Worm (Caenorhabditis elegans) whole organism, late embryonic: Measurements from ENCODE around the gene klp-12.
"Not testable (repeated sequence)": the region's sequence is repeated elsewhere in the genome, so short reads cannot be mapped to it uniquely, and the experiment has no call there.

Source experiments
- K02D7.2 ChIP-seq: sonication (generic microtip); optimal IDR thresholded peaks from 2 replicates; lab custom pipeline; 2017; ENCODE audit warnings: mild to moderate bottlenecking, missing genetic modification characterization, missing compliant biosample characterization
- Y22D7AL.16 ChIP-seq: sonication (generic microtip); optimal IDR thresholded peaks from 2 replicates; lab custom pipeline; 2016; ENCODE audit warnings: missing genetic modification characterization, missing compliant biosample characterization
- ahr-1 ChIP-seq: sonication (generic microtip); optimal IDR thresholded peaks from 2 replicates; lab custom pipeline; 2016; ENCODE audit warnings: missing genetic modification characterization, missing compliant biosample characterization
- ama-1 ChIP-seq: fragments of 150-350 bp; optimal IDR thresholded peaks from 2 replicates; lab custom pipeline; 2014
- ceh-14 ChIP-seq: sonication (generic microtip); optimal IDR thresholded peaks from 2 replicates; lab custom pipeline; 2016; ENCODE audit warnings: missing genotype, missing genetic modification characterization, missing compliant biosample characterization
- ceh-18 ChIP-seq: sonication (generic microtip); optimal IDR thresholded peaks from 2 replicates; lab custom pipeline; 2016; ENCODE audit warnings: missing genetic modification characterization, missing compliant biosample characterization
- ceh-19 ChIP-seq: fragments of 200-800 bp; sonication (Bioruptor generic); optimal IDR thresholded peaks from 2 replicates; lab custom pipeline; 2018; ENCODE audit warnings: mild to moderate bottlenecking, missing genetic modification characterization, missing compliant biosample characterization
- ceh-2 ChIP-seq: sonication (generic microtip); optimal IDR thresholded peaks from 2 replicates; lab custom pipeline; 2016; ENCODE audit warnings: missing genotype, missing genetic modification characterization, missing compliant biosample characterization
- ceh-24 ChIP-seq: sonication (generic microtip); optimal IDR thresholded peaks from 2 replicates; lab custom pipeline; 2016; ENCODE audit warnings: mild to moderate bottlenecking, missing genetic modification characterization, missing compliant biosample characterization
- ceh-30 ChIP-seq: fragments of 150-350 bp; optimal IDR thresholded peaks from 2 replicates; lab custom pipeline; 2014; ENCODE audit warnings: missing biosample characterization, missing genetic modification characterization
- ceh-31 ChIP-seq: sonication (generic microtip); optimal IDR thresholded peaks from 2 replicates; lab custom pipeline; 2016; ENCODE audit warnings: missing genetic modification characterization, missing compliant biosample characterization
- ceh-45 ChIP-seq: fragments of 200-800 bp; sonication (Bioruptor generic); IDR thresholded peaks from 2 replicates; pipeline ENCODE4 v1.3.6; 2022; ENCODE audit warnings: missing genetic modification reagents, missing genetic modification characterization, missing compliant biosample characterization
- ceh-9 ChIP-seq: sonication (generic microtip); optimal IDR thresholded peaks from 2 replicates; lab custom pipeline; 2016; ENCODE audit warnings: mild to moderate bottlenecking, missing genetic modification characterization, inconsistent platforms, missing compliant biosample characterization
- che-1 ChIP-seq: sonication (generic microtip); optimal IDR thresholded peaks from 2 replicates; lab custom pipeline; 2016; ENCODE audit warnings: mild to moderate bottlenecking, missing genetic modification characterization, missing compliant biosample characterization
- elt-4 ChIP-seq: sonication (generic microtip); optimal IDR thresholded peaks from 2 replicates; lab custom pipeline; 2016; ENCODE audit warnings: missing genetic modification characterization, missing compliant biosample characterization
- fkh-6 ChIP-seq: sonication (generic microtip); optimal IDR thresholded peaks from 2 replicates; lab custom pipeline; 2016; ENCODE audit warnings: missing genetic modification characterization, missing compliant biosample characterization
- hlh-13 ChIP-seq: fragments of 200-800 bp; sonication (Bioruptor generic); optimal IDR thresholded peaks from 2 replicates; lab custom pipeline; 2018; ENCODE audit warnings: mild to moderate bottlenecking, missing genetic modification characterization, missing compliant biosample characterization
- hlh-30 ChIP-seq: sonication (generic microtip); optimal IDR thresholded peaks from 2 replicates; lab custom pipeline; 2017; ENCODE audit warnings: antibody characterized with exemption, missing genetic modification characterization, missing compliant biosample characterization; ENCODE audit not compliant: insufficient read depth
- hlh-6 ChIP-seq: sonication (generic microtip); optimal IDR thresholded peaks from 2 replicates; lab custom pipeline; 2016; ENCODE audit warnings: missing genotype, missing genetic modification characterization, missing compliant biosample characterization
- nfya-1 ChIP-seq: sonication (generic microtip); optimal IDR thresholded peaks from 2 replicates; lab custom pipeline; 2017; ENCODE audit warnings: missing genetic modification characterization, mild to moderate bottlenecking, missing compliant biosample characterization, antibody characterized with exemption, moderate library complexity
- odd-2 ChIP-seq: sonication (generic microtip); optimal IDR thresholded peaks from 2 replicates; lab custom pipeline; 2017; ENCODE audit warnings: antibody characterized with exemption, mild to moderate bottlenecking, missing genetic modification characterization, missing compliant biosample characterization
- pag-3 ChIP-seq: sonication (generic microtip); optimal IDR thresholded peaks from 2 replicates; lab custom pipeline; 2016; ENCODE audit warnings: missing compliant biosample characterization, missing genetic modification characterization, borderline replicate concordance
- pha-4 ChIP-seq: fragments of 150-350 bp; optimal IDR thresholded peaks from 2 replicates; lab custom pipeline; 2018; ENCODE audit warnings: missing biosample characterization, missing genetic modification reagents, missing genetic modification characterization
- pqm-1 ChIP-seq: sonication (generic microtip); optimal IDR thresholded peaks from 2 replicates; lab custom pipeline; 2016; ENCODE audit warnings: missing genetic modification characterization, missing compliant biosample characterization
- pros-1 ChIP-seq: fragments of 150-350 bp; optimal IDR thresholded peaks from 2 replicates; lab custom pipeline; 2014; ENCODE audit warnings: missing biosample characterization, missing genetic modification reagents, missing genetic modification characterization
- ref-2 ChIP-seq: sonication (generic microtip); optimal IDR thresholded peaks from 2 replicates; lab custom pipeline; 2016; ENCODE audit warnings: missing genetic modification characterization, missing compliant biosample characterization
- sox-2 ChIP-seq: fragments of 200-800 bp; sonication (Bioruptor generic); IDR thresholded peaks from 2 replicates; pipeline ENCODE4 v1.3.6; 2022; ENCODE audit warnings: missing genetic modification reagents, missing genetic modification characterization, missing compliant biosample characterization
- sox-4 ChIP-seq: sonication (generic microtip); optimal IDR thresholded peaks from 2 replicates; lab custom pipeline; 2017; ENCODE audit warnings: mild to moderate bottlenecking, missing genetic modification characterization, inconsistent platforms, missing compliant biosample characterization
- syd-9 ChIP-seq: sonication (generic microtip); optimal IDR thresholded peaks from 2 replicates; lab custom pipeline; 2016; ENCODE audit warnings: mild to moderate bottlenecking, missing genetic modification characterization, moderate library complexity, missing compliant biosample characterization
- tbx-2 ChIP-seq: sonication (generic microtip); optimal IDR thresholded peaks from 2 replicates; lab custom pipeline; 2016; ENCODE audit warnings: missing genetic modification characterization, missing compliant biosample characterization
- ttx-3 ChIP-seq: sonication (generic microtip); optimal IDR thresholded peaks from 2 replicates; lab custom pipeline; 2016; ENCODE audit warnings: missing genetic modification reagents, missing genetic modification characterization, missing compliant biosample characterization
- unc-3 ChIP-seq, 2 experiments: fragments of 200-800 bp in 1 of 2; sonication (Bioruptor generic) in 1 of 2; sonication (generic microtip) in 1 of 2; conservative IDR thresholded peaks in 1 of 2; optimal IDR thresholded peaks in 1 of 2; 2 replicates each; pipeline versions ENCODE4 v1.3.6 to Lab custom; 2016 to 2022; ENCODE audit warnings: missing compliant biosample characterization in 2 of 2, missing genetic modification characterization in 2 of 2, missing genetic modification reagents in 1 of 2
- zip-5 ChIP-seq: sonication (generic microtip); optimal IDR thresholded peaks from 2 replicates; lab custom pipeline; 2016; ENCODE audit warnings: missing genetic modification characterization, missing compliant biosample characterization

The klp-12 gene

ce11 chrIV:11336180-11336579 is 23.5 kb downstream of the klp-12 start:
- no peak for TF ChIP-seq ref-2 (tag; lab: Kevin White, UChicago)
- no peak for TF ChIP-seq ceh-9 (tag; lab: Kevin White, UChicago)
- no peak for TF ChIP-seq ceh-24 (tag; lab: Kevin White, UChicago)
- TF ChIP-seq ceh-30 = no peak
- TF ChIP-seq sox-4 (tag; lab: Kevin White, UChicago) = no peak
- TF ChIP-seq pag-3 (tag; lab: Kevin White, UChicago) = no peak

ce11 chrIV:11332751-11333150 is 26.9 kb downstream of the klp-12 start, which contains the start of gene sart-3:
sart-3 (minus strand) TSS chrIV:11332969.
- no peak for TF ChIP-seq pha-4 (tag; lab: Kevin White, UChicago)
- TF ChIP-seq hlh-30 (tag; lab: Kevin White, UChicago) = no peak
- no peak for TF ChIP-seq ceh-2 (tag; lab: Kevin White, UChicago)
- no peak for TF ChIP-seq ceh-30
- TF ChIP-seq, all 69 proteins: peak for 0

DNA sequence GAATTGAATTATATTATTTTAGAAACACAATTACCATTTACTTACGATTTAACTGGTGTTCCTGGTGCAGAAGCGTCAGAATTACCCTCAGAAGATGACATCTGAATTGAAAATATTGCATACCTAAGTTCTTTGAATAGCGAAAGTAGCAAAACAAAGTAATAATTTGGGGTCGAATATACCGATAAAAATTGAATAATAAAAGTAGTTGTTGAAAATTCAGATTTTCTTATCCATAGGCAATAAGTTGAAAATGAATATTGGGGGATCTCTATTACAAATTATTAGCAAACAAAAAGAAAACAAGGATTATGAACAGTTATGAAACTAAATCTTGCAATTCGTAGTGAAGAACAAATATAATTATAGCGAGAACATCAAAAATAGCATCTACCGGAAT is 30.4 kb downstream of the klp-12 start, which contains the start of gene leo-1:
Gene leo-1, minus strand, starts transcription at position 101 of the 400 bp plus-strand sequence.
- no peak for TF ChIP-seq pag-3 (tag; lab: Kevin White, UChicago)
- no peak for TF ChIP-seq ceh-19 (GFP tag; lab: Kevin White, UChicago)
- no peak for TF ChIP-seq nfya-1
- no peak for TF ChIP-seq unc-3 (GFP tag; conservative IDR thresholded peaks at IDR 0.05; lab: Robert Waterston, UW)
- TF ChIP-seq unc-3 (tag; optimal IDR thresholded peaks at IDR 0.05; lab: Kevin White, UChicago) = no peak
- no peak for TF ChIP-seq sox-2 (GFP tag; lab: Robert Waterston, UW)
- TF ChIP-seq ceh-30 = no peak
- TF ChIP-seq che-1 (tag; lab: Kevin White, UChicago) = no peak
- TF ChIP-seq fkh-6 (tag; lab: Kevin White, UChicago) = no peak
- TF ChIP-seq ahr-1 = no peak
- TF ChIP-seq ceh-18 = no peak
- no peak for TF ChIP-seq pqm-1 (tag; lab: Kevin White, UChicago)

DNA sequence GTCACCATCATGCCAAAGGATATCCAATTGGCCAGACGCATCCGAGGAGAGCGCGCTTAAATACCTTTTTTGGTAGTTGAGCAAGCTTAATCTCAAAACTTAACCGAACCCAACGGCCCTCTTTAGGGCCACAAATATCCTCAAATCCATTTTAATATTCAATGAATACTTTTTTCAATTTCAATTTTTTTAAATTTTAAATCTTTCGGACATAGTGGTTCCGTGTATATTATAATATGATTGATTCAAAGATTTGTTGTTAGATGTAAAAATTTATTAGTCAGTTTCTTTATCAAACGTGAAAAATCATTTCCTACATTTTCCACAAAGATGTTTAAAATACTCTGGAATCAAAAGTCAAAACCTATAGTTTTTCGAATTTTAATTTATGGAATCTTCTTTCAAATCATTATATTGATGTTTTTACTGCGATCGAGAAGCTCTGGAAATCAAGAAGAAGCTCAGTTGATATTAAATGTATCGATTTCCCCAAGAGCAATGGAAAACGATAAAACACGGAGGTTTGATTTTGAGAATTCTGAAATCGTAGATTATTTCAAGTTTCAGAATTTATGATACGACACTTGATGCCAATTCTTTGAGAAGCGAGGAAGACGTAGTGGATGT is 32.6 kb downstream of the klp-12 start, which contains the start of gene B0035.21:
Gene B0035.21, plus strand, starts transcription at position 322 of the 627 bp plus-strand sequence.
- TF ChIP-seq syd-9 (tag; lab: Kevin White, UChicago) (no peak), ceh-14 (tag; lab: Kevin White, UChicago) (no peak), odd-2 (tag; lab: Kevin White, UChicago) (no peak), Y22D7AL.16 (tag; lab: Kevin White, UChicago) (no peak), tbx-2 (tag; lab: Kevin White, UChicago) (no peak), pros-1 (tag; lab: Kevin White, UChicago) (no peak), ttx-3 (no peak), elt-4 (tag; lab: Kevin White, UChicago) (no peak), sox-4 (tag; lab: Kevin White, UChicago) (no peak), ama-1 (lab: Kevin White, UChicago) (no peak), che-1 (tag; lab: Kevin White, UChicago) (no peak), zip-5 (tag; lab: Kevin White, UChicago) (no peak), sox-2 (GFP tag; lab: Robert Waterston, UW) (no peak), ahr-1 (no peak), ceh-45 (GFP tag; lab: Robert Waterston, UW) (no peak), ceh-31 (no peak), ceh-9 (tag; lab: Kevin White, UChicago) (no peak)

DNA sequence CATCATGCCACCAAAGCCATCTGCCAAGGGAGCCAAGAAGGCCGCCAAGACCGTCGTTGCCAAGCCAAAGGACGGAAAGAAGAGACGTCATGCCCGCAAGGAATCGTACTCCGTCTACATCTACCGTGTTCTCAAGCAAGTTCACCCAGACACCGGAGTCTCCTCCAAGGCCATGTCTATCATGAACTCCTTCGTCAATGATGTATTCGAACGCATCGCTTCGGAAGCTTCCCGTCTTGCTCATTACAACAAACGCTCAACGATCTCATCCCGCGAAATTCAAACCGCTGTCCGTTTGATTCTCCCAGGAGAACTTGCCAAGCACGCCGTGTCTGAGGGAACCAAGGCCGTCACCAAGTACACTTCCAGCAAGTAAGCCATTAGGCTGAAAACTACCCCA is 34.9 kb downstream of the klp-12 start, which contains the start of gene his-48:
Gene his-48, plus strand, starts transcription at position 5 of the 400 bp plus-strand sequence.
- not testable (repeated sequence) for TF ChIP-seq hlh-13; hlh-6 (tag; lab: Kevin White, UChicago); K02D7.2 (tag; lab: Kevin White, UChicago)
- TF ChIP-seq, all 69 proteins: peak for 0; not testable (repeated sequence) for 69
